Fruit fly (Drosophila melanogaster) whole organism, adult: Measurements from ENCODE around the gene Actn.
A peak's percentile ranks its signal among the peaks of the same experiment; 100 is the strongest.

Source experiments
- CG11617 ChIP-seq: fragments of 200-800 bp; sonication (Bioruptor generic); optimal IDR thresholded peaks from 2 replicates; lab custom pipeline; 2017; ENCODE audit warnings: mild to moderate bottlenecking, missing biosample characterization, missing genetic modification reagents, missing genetic modification characterization
- CG12768 ChIP-seq: fragments of 200-800 bp; sonication (Bioruptor generic); optimal IDR thresholded peaks from 2 replicates; lab custom pipeline; 2017; ENCODE audit warnings: missing biosample characterization, missing genetic modification characterization, mild to moderate bottlenecking, moderate library complexity, missing genetic modification reagents
- CG14711 ChIP-seq: fragments of 200-800 bp; sonication (Bioruptor generic); optimal IDR thresholded peaks from 2 replicates; lab custom pipeline; 2018; ENCODE audit warnings: missing biosample characterization, mild to moderate bottlenecking, missing genetic modification characterization, moderate library complexity
- CG5204 ChIP-seq: fragments of 200-800 bp; sonication (Bioruptor generic); optimal IDR thresholded peaks from 2 replicates; lab custom pipeline; 2016; ENCODE audit warnings: missing biosample characterization, missing genetic modification characterization
- Clk ChIP-seq: fragments of 200-800 bp; sonication (Bioruptor generic); optimal IDR thresholded peaks from 2 replicates; lab custom pipeline; 2017; ENCODE audit warnings: missing biosample characterization, missing genetic modification characterization
- Crg-1 ChIP-seq: fragments of 200-800 bp; sonication (Bioruptor generic); optimal IDR thresholded peaks from 2 replicates; lab custom pipeline; 2016; ENCODE audit warnings: missing biosample characterization, missing genetic modification characterization
- bab1 ChIP-seq: fragments of 200-800 bp; sonication (Bioruptor generic); optimal IDR thresholded peaks from 3 replicates; lab custom pipeline; 2019; ENCODE audit warnings: missing biosample characterization, mild to moderate bottlenecking, missing genetic modification characterization, moderate library complexity
- kay ChIP-seq: fragments of 200-800 bp; sonication (Bioruptor generic); peaks from one replicate; lab custom pipeline; 2016; ENCODE audit warnings: missing biosample characterization, missing genetic modification characterization, borderline replicate concordance
- ovo ChIP-seq: fragments of 200-800 bp; sonication (Bioruptor generic); optimal IDR thresholded peaks from 2 replicates; lab custom pipeline; 2016; ENCODE audit warnings: missing biosample characterization, missing genetic modification characterization
- pad ChIP-seq: fragments of 200-800 bp; sonication (Bioruptor generic); optimal IDR thresholded peaks from 3 replicates; lab custom pipeline; 2017; ENCODE audit warnings: missing biosample characterization, missing genetic modification characterization, mild to moderate bottlenecking, moderate library complexity, missing genetic modification reagents
- tj ChIP-seq: fragments of 200-800 bp; sonication (Bioruptor generic); optimal IDR thresholded peaks from 3 replicates; lab custom pipeline; 2017; ENCODE audit warnings: missing biosample characterization, mild to moderate bottlenecking, missing genetic modification characterization, moderate library complexity
- toe ChIP-seq: fragments of 200-800 bp; sonication (Bioruptor generic); optimal IDR thresholded peaks from 2 replicates; lab custom pipeline; 2016; ENCODE audit warnings: missing biosample characterization, missing genetic modification characterization

DNA sequence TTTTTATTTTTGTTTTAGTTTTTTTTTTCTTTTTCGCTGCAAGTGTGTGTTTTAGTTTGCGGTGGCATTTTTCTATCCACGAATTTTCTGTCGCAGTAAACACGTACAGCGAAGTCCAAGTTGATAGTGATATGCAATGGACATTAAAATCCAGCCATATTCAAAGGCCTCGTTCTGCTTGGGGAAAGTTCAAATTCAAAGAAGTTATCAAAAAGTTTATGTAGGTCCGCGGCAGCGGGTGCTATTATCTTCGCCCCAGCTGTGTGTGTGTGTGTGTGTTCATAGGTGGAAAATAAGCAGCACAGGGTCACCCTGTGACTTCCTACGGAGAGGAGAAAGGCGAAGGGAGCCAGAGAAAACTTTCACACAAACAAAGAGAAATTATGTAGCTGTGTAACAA, 45.4 kb upstream of the Actn start:
- TF ChIP-seq tj (GFP tag; lab: Kevin White, UChicago): peak; percentile 16
- no peak for TF ChIP-seq Crg-1 (GFP tag; lab: Kevin White, UChicago)
- TF ChIP-seq kay (GFP tag; lab: Kevin White, UChicago): no peak
- TF ChIP-seq pad: no peak
- TF ChIP-seq ovo (GFP tag; lab: Kevin White, UChicago): no peak
- TF ChIP-seq CG5204 (GFP tag; lab: Kevin White, UChicago): no peak
- TF ChIP-seq CG14711 (tag; lab: Kevin White, UChicago): no peak
- TF ChIP-seq CG11617 (GFP tag; lab: Kevin White, UChicago): no peak
- TF ChIP-seq toe (GFP tag; lab: Kevin White, UChicago): no peak
- no peak for TF ChIP-seq bab1 (GFP tag; lab: Kevin White, UChicago)
- no peak for TF ChIP-seq Clk
- no peak for TF ChIP-seq CG12768 (GFP tag; lab: Kevin White, UChicago)
